Worm (Caenorhabditis elegans): ENCODE data around the gene slc-17.1.

ce11 chrX:17464801-17465200, at the start of gene slc-17.1:
- TF ChIP-seq M03D4.4 (tag; optimal IDR thresholded peaks at IDR 0.05): no peak
- no peak for TF ChIP-seq nhr-76 (tag; optimal IDR thresholded peaks at IDR 0.05)
- TF ChIP-seq pha-4 (tag; optimal IDR thresholded peaks at IDR 0.05): no peak
- TF ChIP-seq mep-1 (tag; optimal IDR thresholded peaks at IDR 0.05): no peak
- no peak for TF ChIP-seq lsy-2 (tag; optimal IDR thresholded peaks at IDR 0.05)
- TF ChIP-seq sptf-1 (tag; optimal IDR thresholded peaks at IDR 0.05): no peak
- no peak for TF ChIP-seq nhr-28 (tag; optimal IDR thresholded peaks at IDR 0.05)
- no peak for TF ChIP-seq nhr-2 (tag; optimal IDR thresholded peaks at IDR 0.05)
- TF ChIP-seq unc-62 (GFP tag; optimal IDR thresholded peaks at IDR 0.05): no peak
- TF ChIP-seq ztf-11 (tag; optimal IDR thresholded peaks at IDR 0.05): no peak
- no peak for TF ChIP-seq sem-2 (GFP tag; optimal IDR thresholded peaks at IDR 0.05)
